Fruit fly (Drosophila melanogaster) whole organism, embryonic: ENCODE measurements around the gene lectin-24Db.
A peak's percentile ranks its signal among the peaks of the same experiment; 100 is the strongest.

Experiments used
- Aef1 ChIP-seq: fragments of 200-800 bp; sonication (Bioruptor generic); IDR thresholded peaks from 3 replicates; pipeline ENCODE4 v1.3.6; 2022; ENCODE audit warnings: missing biosample characterization, missing genetic modification characterization
- Bgb ChIP-seq: fragments of 200-800 bp; sonication (Bioruptor generic); IDR thresholded peaks from 2 replicates; pipeline ENCODE4 v1.3.6; 2022; ENCODE audit warnings: missing biosample characterization, missing genetic modification characterization; ENCODE audit not compliant: partially characterized antibody
- CG12744 ChIP-seq: fragments of 200-800 bp; sonication (Bioruptor generic); optimal IDR thresholded peaks from 2 replicates; lab custom pipeline; 2016; ENCODE audit warnings: missing biosample characterization, missing genetic modification characterization
- CG13775 ChIP-seq: fragments of 200-800 bp; sonication (Bioruptor generic); optimal IDR thresholded peaks from 3 replicates; lab custom pipeline; 2017; ENCODE audit warnings: missing biosample characterization, mild to moderate bottlenecking, missing genetic modification characterization
- CG15269 ChIP-seq: fragments of 200-800 bp; sonication (Bioruptor generic); optimal IDR thresholded peaks from 2 replicates; lab custom pipeline; 2018; ENCODE audit warnings: missing biosample characterization, mild to moderate bottlenecking, missing genetic modification characterization, moderate library complexity
- CG15479 ChIP-seq: fragments of 200-800 bp; sonication (Bioruptor generic); optimal IDR thresholded peaks from 3 replicates; lab custom pipeline; 2019; ENCODE audit warnings: missing biosample characterization, mild to moderate bottlenecking, missing genetic modification characterization, moderate library complexity
- CG15601 ChIP-seq: fragments of 200-800 bp; sonication (Bioruptor generic); optimal IDR thresholded peaks from 3 replicates; lab custom pipeline; 2019; ENCODE audit warnings: missing biosample characterization, mild to moderate bottlenecking, missing genetic modification characterization, moderate library complexity
- CG18262 ChIP-seq: fragments of 200-800 bp; optimal IDR thresholded peaks from 3 replicates; lab custom pipeline; 2019; ENCODE audit warnings: missing biosample characterization, mild to moderate bottlenecking, missing genetic modification characterization, moderate library complexity
- CG18476 ChIP-seq: fragments of 200-800 bp; sonication (Bioruptor generic); optimal IDR thresholded peaks from 2 replicates; lab custom pipeline; 2016; ENCODE audit warnings: missing biosample characterization, mild to moderate bottlenecking, missing genetic modification characterization
- CG2678 ChIP-seq: fragments of 200-800 bp; sonication (Bioruptor generic); optimal IDR thresholded peaks from 3 replicates; lab custom pipeline; 2019; ENCODE audit warnings: missing biosample characterization, mild to moderate bottlenecking, missing genetic modification characterization, moderate library complexity
- CG30020 ChIP-seq: fragments of 200-800 bp; optimal IDR thresholded peaks from 2 replicates; lab custom pipeline; 2019; ENCODE audit warnings: missing biosample characterization, mild to moderate bottlenecking, missing genetic modification characterization, moderate library complexity
- CG3407 ChIP-seq: fragments of 200-800 bp; sonication (Bioruptor generic); optimal IDR thresholded peaks from 2 replicates; lab custom pipeline; 2018; ENCODE audit warnings: missing biosample characterization, mild to moderate bottlenecking, missing genetic modification characterization
- CG4328 ChIP-seq: fragments of 200-800 bp; sonication (Bioruptor generic); optimal IDR thresholded peaks from 3 replicates; lab custom pipeline; 2017; ENCODE audit warnings: missing biosample characterization, missing genetic modification reagents, missing genetic modification characterization
- CG4820 ChIP-seq: fragments of 200-800 bp; sonication (Bioruptor generic); optimal IDR thresholded peaks from 3 replicates; lab custom pipeline; 2016; ENCODE audit warnings: missing biosample characterization, missing genetic modification characterization
- CG5953 ChIP-seq: fragments of 200-800 bp; sonication (Bioruptor generic); IDR thresholded peaks from 2 replicates; pipeline ENCODE4 v1.3.6; 2022; ENCODE audit warnings: missing biosample characterization, missing genetic modification characterization
- CG6689 ChIP-seq: fragments of 200-800 bp; sonication (Bioruptor generic); IDR thresholded peaks from 2 replicates; pipeline ENCODE4 v1.3.6; 2022; ENCODE audit warnings: missing biosample characterization, missing genetic modification characterization
- CG8388 ChIP-seq: fragments of 200-800 bp; sonication (Bioruptor generic); optimal IDR thresholded peaks from 2 replicates; lab custom pipeline; 2019; ENCODE audit warnings: missing biosample characterization, mild to moderate bottlenecking, missing genetic modification characterization, moderate library complexity
- CG8478 ChIP-seq: fragments of >200 bp; optimal IDR thresholded peaks from 2 replicates; lab custom pipeline; 2018
- CG9797 ChIP-seq: fragments of 200-800 bp; sonication (Bioruptor generic); optimal IDR thresholded peaks from 3 replicates; lab custom pipeline; 2018; ENCODE audit warnings: missing biosample characterization, mild to moderate bottlenecking, missing genetic modification characterization
- Chrac-16 ChIP-seq: fragments of 200-800 bp; sonication (Bioruptor generic); optimal IDR thresholded peaks from 3 replicates; lab custom pipeline; 2016; ENCODE audit warnings: missing biosample characterization, missing genetic modification characterization
- Dfd ChIP-seq, 2 experiments: fragments of >200 bp; optimal IDR thresholded peaks; 2 replicates each; lab custom pipeline; 2017; ENCODE audit warnings: missing biosample characterization in 2 of 2, missing genetic modification characterization in 2 of 2
- MTF-1 ChIP-seq: fragments of 200-800 bp; sonication (Bioruptor generic); optimal IDR thresholded peaks from 2 replicates; lab custom pipeline; 2018; ENCODE audit warnings: missing biosample characterization, mild to moderate bottlenecking, missing genetic modification characterization, borderline replicate concordance
- Max ChIP-seq: fragments of 200-800 bp; sonication (Bioruptor generic); optimal IDR thresholded peaks from 2 replicates; lab custom pipeline; 2016; ENCODE audit warnings: missing biosample characterization, mild to moderate bottlenecking, missing genetic modification characterization
- NfI ChIP-seq: fragments of 200-800 bp; sonication (Bioruptor generic); optimal IDR thresholded peaks from 3 replicates; lab custom pipeline; 2018; ENCODE audit warnings: missing biosample characterization, mild to moderate bottlenecking, missing genetic modification characterization, moderate library complexity
- Oaz ChIP-seq: fragments of 200-800 bp; sonication (Bioruptor generic); IDR thresholded peaks from 2 replicates; pipeline ENCODE4 v1.3.6; 2022; ENCODE audit warnings: missing biosample characterization, missing genetic modification characterization
- Stat92E ChIP-seq, 3 experiments: fragments of >200 bp in 2 of 3; fragments of 200-800 bp in 1 of 3; sonication (Bioruptor generic) in 1 of 3; optimal IDR thresholded peaks; 2 replicates each; lab custom pipeline; 2017 to 2019; ENCODE audit warnings: missing biosample characterization in 3 of 3, missing genetic modification characterization in 3 of 3, mild to moderate bottlenecking in 1 of 3, moderate library complexity in 1 of 3
- Tbp ChIP-seq: fragments of >200 bp; optimal IDR thresholded peaks from 2 replicates; lab custom pipeline; 2018; ENCODE audit warnings: missing biosample characterization, missing genetic modification characterization
- Trl ChIP-seq, 3 experiments: fragments of >200 bp in 2 of 3; fragments of 200-800 bp in 1 of 3; sonication (Bioruptor generic) in 1 of 3; optimal IDR thresholded peaks; 2 replicates in 1 of 3; 3 replicates in 2 of 3; lab custom pipeline; 2016 to 2017; ENCODE audit warnings: missing biosample characterization in 1 of 3, missing genetic modification characterization in 1 of 3
- YL-1 ChIP-seq: fragments of 200-800 bp; sonication (Bioruptor generic); optimal IDR thresholded peaks from 3 replicates; lab custom pipeline; 2017; ENCODE audit warnings: missing biosample characterization, mild to moderate bottlenecking, missing genetic modification characterization
- ash1 ChIP-seq: fragments of 200-800 bp; sonication (Bioruptor generic); optimal IDR thresholded peaks from 2 replicates; lab custom pipeline; 2018; ENCODE audit warnings: missing biosample characterization, mild to moderate bottlenecking, missing genetic modification characterization
- bigmax ChIP-seq: fragments of 200-800 bp; sonication (Bioruptor generic); optimal IDR thresholded peaks from 2 replicates; lab custom pipeline; 2018; ENCODE audit warnings: missing biosample characterization, mild to moderate bottlenecking, missing genetic modification characterization
- ci ChIP-seq: fragments of 200-800 bp; sonication (Bioruptor generic); IDR thresholded peaks from 3 replicates; pipeline ENCODE4 v1.3.6; 2022; ENCODE audit warnings: missing biosample characterization, missing genetic modification characterization
- crol ChIP-seq: fragments of 200-800 bp; sonication (Bioruptor generic); IDR thresholded peaks from 2 replicates; pipeline ENCODE4 v1.3.6; 2022; ENCODE audit warnings: missing biosample characterization, missing genetic modification characterization
- dm ChIP-seq: fragments of 200-800 bp; sonication (Bioruptor generic); optimal IDR thresholded peaks from 3 replicates; lab custom pipeline; 2016; ENCODE audit warnings: missing biosample characterization, missing genetic modification characterization
- dysf ChIP-seq: fragments of 200-800 bp; sonication (Bioruptor generic); IDR thresholded peaks from 3 replicates; pipeline ENCODE4 v1.3.6; 2022; ENCODE audit warnings: missing biosample characterization, missing genetic modification characterization
- fru ChIP-seq: fragments of >200 bp; optimal IDR thresholded peaks from 2 replicates; lab custom pipeline; 2017
- ftz-f1 ChIP-seq: fragments of 200-800 bp; sonication (Bioruptor generic); optimal IDR thresholded peaks from 2 replicates; lab custom pipeline; 2016; ENCODE audit warnings: missing biosample characterization, missing genetic modification characterization
- gcm2 ChIP-seq: fragments of 200-800 bp; sonication (Bioruptor generic); optimal IDR thresholded peaks from 2 replicates; lab custom pipeline; 2016; ENCODE audit warnings: missing biosample characterization, missing genetic modification characterization
- jigr1 ChIP-seq: fragments of 200-800 bp; sonication (Bioruptor generic); IDR thresholded peaks from 3 replicates; pipeline ENCODE4 v1.3.6; 2022; ENCODE audit warnings: missing biosample characterization, missing genetic modification characterization
- jing ChIP-seq: fragments of 200-800 bp; sonication (Bioruptor generic); optimal IDR thresholded peaks from 2 replicates; lab custom pipeline; 2018; ENCODE audit warnings: missing biosample characterization, mild to moderate bottlenecking, missing genetic modification characterization
- mirr ChIP-seq: fragments of 200-800 bp; sonication (Bioruptor generic); optimal IDR thresholded peaks from 3 replicates; lab custom pipeline; 2018; ENCODE audit warnings: missing biosample characterization, mild to moderate bottlenecking, missing genetic modification characterization
- pnt ChIP-seq: fragments of 200-800 bp; sonication (Bioruptor generic); optimal IDR thresholded peaks from 3 replicates; lab custom pipeline; 2016; ENCODE audit warnings: missing biosample characterization, missing genetic modification characterization
- pum ChIP-seq: fragments of 200-800 bp; sonication (Bioruptor generic); optimal IDR thresholded peaks from 2 replicates; lab custom pipeline; 2016; ENCODE audit warnings: missing biosample characterization, missing genetic modification characterization
- salm ChIP-seq: fragments of 200-800 bp; sonication (Bioruptor generic); optimal IDR thresholded peaks from 2 replicates; lab custom pipeline; 2018; ENCODE audit warnings: missing biosample characterization, mild to moderate bottlenecking, missing genetic modification characterization
- shn ChIP-seq: fragments of 200-800 bp; sonication (Bioruptor generic); optimal IDR thresholded peaks from 3 replicates; lab custom pipeline; 2016; ENCODE audit warnings: missing biosample characterization, missing genetic modification characterization
- slbo ChIP-seq: fragments of 200-800 bp; sonication (Bioruptor generic); IDR thresholded peaks from 2 replicates; pipeline ENCODE4 v1.3.6; 2022; ENCODE audit warnings: missing biosample characterization, missing genetic modification characterization
- sna ChIP-seq: fragments of 200-800 bp; sonication (Bioruptor generic); IDR thresholded peaks from 2 replicates; pipeline ENCODE4 v1.3.6; 2022; ENCODE audit warnings: missing biosample characterization, missing genetic modification characterization; ENCODE audit not compliant: partially characterized antibody
- stc ChIP-seq: fragments of 200-800 bp; sonication (Bioruptor generic); IDR thresholded peaks from 2 replicates; pipeline ENCODE4 v1.3.6; 2022; ENCODE audit warnings: missing biosample characterization, missing genetic modification characterization
- tap ChIP-seq: fragments of 200-800 bp; optimal IDR thresholded peaks from 3 replicates; lab custom pipeline; 2019; ENCODE audit warnings: missing biosample characterization, mild to moderate bottlenecking, missing genetic modification characterization, moderate library complexity
- zen2 ChIP-seq: fragments of 200-800 bp; sonication (Bioruptor generic); IDR thresholded peaks from 3 replicates; pipeline ENCODE4 v1.3.6; 2022; ENCODE audit warnings: missing biosample characterization, missing genetic modification characterization; ENCODE audit not compliant: partially characterized antibody

The lectin-24Db gene

DNA sequence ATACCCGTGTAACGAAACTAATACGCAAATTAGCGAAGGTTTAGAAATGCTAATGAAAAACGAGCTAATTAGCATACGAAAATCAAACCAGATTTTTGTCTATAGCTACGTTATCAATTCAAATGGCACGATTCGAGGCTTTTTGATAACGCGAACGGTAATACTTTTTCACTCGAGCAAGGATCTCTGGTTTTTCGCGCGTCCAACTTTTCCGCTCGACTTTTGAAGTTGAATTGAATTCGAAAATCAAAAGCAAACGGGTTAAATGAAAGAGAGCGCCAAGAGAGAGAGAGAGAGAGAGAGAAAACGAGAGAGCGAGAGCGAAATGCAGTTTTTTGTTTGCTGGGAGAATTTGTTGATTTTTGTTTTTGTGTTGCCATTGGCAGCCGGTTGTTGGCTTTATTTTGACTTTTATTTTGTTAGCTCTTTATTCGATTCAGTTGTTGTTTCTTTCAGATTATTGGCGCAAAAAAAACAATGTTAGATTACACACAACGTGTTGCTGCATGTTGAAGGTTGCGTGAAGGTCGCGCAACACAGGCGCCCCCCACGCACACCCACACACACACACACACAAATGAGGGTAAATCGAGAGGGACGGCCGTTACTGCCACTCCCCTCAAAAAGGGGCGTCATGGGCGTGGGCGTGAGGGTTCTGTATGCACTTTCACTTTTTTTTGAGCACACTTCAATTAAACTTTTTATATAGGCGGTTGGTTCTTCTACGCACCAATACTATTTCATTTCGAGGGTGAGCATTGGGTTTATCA is 9.4 kb downstream of the lectin-24Db start (continued):
- TF ChIP-seq ash1 (GFP tag; lab: Kevin White, UChicago) (no peak), tap (no peak), dysf (GFP tag; lab: Robert Waterston, UW) (no peak), pnt (GFP tag; lab: Kevin White, UChicago) (no peak), Stat92E (GFP tag; optimal IDR thresholded peaks at IDR 0.05; lab: Kevin White, UChicago) (no peak), ci (GFP tag; lab: Robert Waterston, UW) (no peak), CG12744 (GFP tag; lab: Kevin White, UChicago) (no peak), Bgb (no peak), CG3407 (no peak), CG4820 (GFP tag; lab: Kevin White, UChicago) (no peak), dm (no peak), shn (GFP tag; lab: Kevin White, UChicago) (peak; percentile 4), YL-1 (GFP tag; lab: Kevin White, UChicago) (peak; percentile 39), mirr (GFP tag; lab: Kevin White, UChicago) (no peak), slbo (GFP tag; lab: Robert Waterston, UW) (no peak), CG8478 (lab: Kevin White, UChicago) (no peak), crol (GFP tag; lab: Robert Waterston, UW) (peak; percentile 35; the same call in 1 of the 2 replicates), Trl (optimal IDR thresholded peaks at IDR 0.05; lab: Kevin White, UChicago) (peak; percentile 93 to 99), Trl (GFP tag; optimal IDR thresholded peaks at IDR 0.05; lab: Kevin White, UChicago) (peak; percentile 44), CG15479 (GFP tag; lab: Kevin White, UChicago) (peak; percentile 10), CG15601 (tag; lab: Kevin White, UChicago) (peak; percentile 7), CG8388 (GFP tag; lab: Kevin White, UChicago) (no peak), stc (peak; percentile 13; the same call in 1 of the 2 replicates), CG18476 (GFP tag; lab: Kevin White, UChicago) (no peak), gcm2 (GFP tag; lab: Kevin White, UChicago) (no peak), CG2678 (no peak), jing (GFP tag; lab: Kevin White, UChicago) (no peak), CG5953 (GFP tag; lab: Robert Waterston, UW) (no peak), CG18262 (tag; lab: Kevin White, UChicago) (no peak), ftz-f1 (GFP tag; lab: Kevin White, UChicago) (peak; percentile 90), pum (GFP tag; lab: Kevin White, UChicago) (no peak), Dfd (GFP tag; optimal IDR thresholded peaks at IDR 0.05; lab: Kevin White, UChicago) (no peak), bigmax (GFP tag; lab: Kevin White, UChicago) (no peak), CG13775 (GFP tag; lab: Kevin White, UChicago) (no peak), MTF-1 (GFP tag; lab: Kevin White, UChicago) (no peak), CG15269 (peak; percentile 2), CG4328 (GFP tag; lab: Kevin White, UChicago) (no peak), CG30020 (tag; lab: Kevin White, UChicago) (no peak), fru (lab: Kevin White, UChicago) (no peak), salm (tag; lab: Kevin White, UChicago) (no peak), CG9797 (GFP tag; lab: Kevin White, UChicago) (no peak), sna (GFP tag; lab: Robert Waterston, UW) (peak; percentile 41; the same call in 1 of the 2 replicates), NfI (GFP tag; lab: Kevin White, UChicago) (no peak), Chrac-16 (GFP tag; lab: Kevin White, UChicago) (no peak), Tbp (no peak), zen2 (GFP tag; lab: Robert Waterston, UW) (0 out of 3 replicates have a peak, but pooled peaks have one; percentile 49), Aef1 (GFP tag; lab: Robert Waterston, UW) (no peak), Oaz (GFP tag; lab: Robert Waterston, UW) (no peak), jigr1 (GFP tag; lab: Robert Waterston, UW) (no peak), CG6689 (no peak), Max (GFP tag; lab: Kevin White, UChicago) (no peak)
